Worm (Caenorhabditis elegans): Measurements from ENCODE around the gene cht-4.

ce11 chrIII:1616245-1617026, 40.8 kb downstream of the cht-4 start:
- TF ChIP-seq him-1 (tag; optimal IDR thresholded peaks at IDR 0.05) (no peak), W03F9.2 (tag; optimal IDR thresholded peaks at IDR 0.05) (no peak)

Measured in whole organism, L4/young adult.